Fruit fly (Drosophila melanogaster) S2 (cell line): ENCODE measurements around the gene Pp1-87B.

Experiments used
- CG8478 ChIP-seq: fragments of >200 bp; optimal IDR thresholded peaks from 2 replicates; lab custom pipeline; 2018
- CTCF ChIP-seq, 2 experiments: fragments of >200 bp; optimal IDR thresholded peaks; 2 replicates each; lab custom pipeline; 2018

DNA sequence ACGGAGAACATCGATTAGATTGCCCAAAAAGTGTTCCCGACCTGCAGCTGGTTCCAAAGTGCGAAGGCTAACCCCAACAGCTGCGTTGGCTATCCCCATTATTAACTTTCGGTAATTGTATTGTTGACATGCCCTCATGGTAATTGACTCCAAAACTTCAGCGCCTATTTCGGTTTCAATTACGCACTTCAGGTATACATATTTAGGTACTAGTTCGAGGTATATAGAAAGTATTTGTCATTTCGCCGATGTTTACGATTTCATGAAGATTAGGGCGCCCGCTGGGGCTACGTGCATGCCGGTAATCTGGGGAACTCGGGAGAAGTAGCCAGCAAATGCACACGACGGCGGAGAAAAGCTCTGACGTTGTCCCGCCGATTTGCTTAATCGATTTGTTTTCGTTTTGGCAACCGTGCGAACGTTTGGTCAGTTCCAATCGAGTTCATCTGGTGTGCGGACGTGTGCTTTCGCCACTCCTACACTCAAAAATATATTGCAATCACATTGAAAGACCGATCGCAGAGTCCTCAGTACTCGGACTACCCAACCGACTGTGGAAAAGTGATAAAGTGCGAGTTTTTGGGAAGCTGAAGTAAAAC is 15.4 kb upstream of the Pp1-87B start:
- TF ChIP-seq CG8478 (lab: Kevin White, UChicago) (no peak), CTCF (optimal IDR thresholded peaks at IDR 0.05; lab: Kevin White, UChicago) (no peak)
